Fruit fly (Drosophila melanogaster) whole organism: ENCODE data around the gene Noc2.

Experiments
- CG8478 ChIP-seq: fragments of >200 bp; optimal IDR thresholded peaks from 2 replicates; lab custom pipeline; 2018; ENCODE audit warnings: inconsistent platforms
- Dll ChIP-seq: fragments of >200 bp; optimal IDR thresholded peaks from 2 replicates; lab custom pipeline; 2017
- EcR ChIP-seq, 2 experiments: fragments of >200 bp; optimal IDR thresholded peaks; 2 replicates each; lab custom pipeline; 2017; ENCODE audit warnings: missing biosample characterization in 2 of 2, missing genetic modification characterization in 2 of 2, missing genetic modification reagents in 2 of 2
- pan ChIP-seq: fragments of >200 bp; optimal IDR thresholded peaks from 2 replicates; lab custom pipeline; 2017
- psq ChIP-seq: fragments of >200 bp; optimal IDR thresholded peaks from 2 replicates; lab custom pipeline; 2017
- usp ChIP-seq: fragments of >200 bp; optimal IDR thresholded peaks from 2 replicates; lab custom pipeline; 2017; ENCODE audit warnings: missing biosample characterization, missing genetic modification characterization, mixed read lengths

The Noc2 gene

dm6 chr2L:21187753-21188152 is 24.3 kb downstream of the Noc2 start:
- TF ChIP-seq CG8478 (lab: Kevin White, UChicago) = no peak
- TF ChIP-seq psq (lab: Kevin White, UChicago) = no peak
- no peak for TF ChIP-seq usp (GFP tag; lab: Kevin White, UChicago)
- no peak for TF ChIP-seq Dll
- no peak for TF ChIP-seq EcR (GFP tag; optimal IDR thresholded peaks at IDR 0.05; lab: Kevin White, UChicago)
- no peak for TF ChIP-seq pan

DNA sequence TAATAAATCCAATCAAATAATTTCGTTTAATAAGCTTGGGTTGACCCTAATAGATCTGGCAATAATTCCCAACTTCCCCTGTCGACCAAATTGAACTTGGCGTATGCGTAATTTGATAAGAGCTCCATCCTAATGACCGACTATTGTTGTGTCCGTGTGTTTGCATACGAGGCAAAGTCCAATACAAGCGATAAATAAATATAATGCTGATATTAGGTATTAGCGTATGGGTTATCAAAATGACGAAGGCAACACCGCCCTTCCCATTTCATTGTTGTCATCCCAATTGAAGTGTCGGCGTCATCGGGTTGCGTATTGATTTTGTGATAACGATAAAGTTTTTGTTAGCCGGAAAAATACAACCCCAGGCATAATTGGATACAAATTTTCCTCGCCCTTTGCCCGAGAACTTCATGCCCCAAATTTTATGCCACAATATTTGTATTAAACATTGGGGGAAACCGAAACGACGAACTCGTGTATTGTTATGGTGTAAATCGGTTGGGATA is 25.9 kb downstream of the Noc2 start:
- TF ChIP-seq usp (GFP tag; lab: Kevin White, UChicago) (no peak), CG8478 (lab: Kevin White, UChicago) (no peak), psq (lab: Kevin White, UChicago) (no peak), EcR (GFP tag; optimal IDR thresholded peaks at IDR 0.05; lab: Kevin White, UChicago) (no peak), Dll (no peak), pan (no peak)

dm6 chr2L:21195331-21195730 is 31.9 kb downstream of the Noc2 start:
- TF ChIP-seq usp (GFP tag; lab: Kevin White, UChicago) = no peak
- TF ChIP-seq EcR (GFP tag; optimal IDR thresholded peaks at IDR 0.05; lab: Kevin White, UChicago) = no peak
- TF ChIP-seq psq (lab: Kevin White, UChicago) = no peak
- no peak for TF ChIP-seq CG8478 (lab: Kevin White, UChicago)
- TF ChIP-seq Dll = no peak
- no peak for TF ChIP-seq pan

DNA sequence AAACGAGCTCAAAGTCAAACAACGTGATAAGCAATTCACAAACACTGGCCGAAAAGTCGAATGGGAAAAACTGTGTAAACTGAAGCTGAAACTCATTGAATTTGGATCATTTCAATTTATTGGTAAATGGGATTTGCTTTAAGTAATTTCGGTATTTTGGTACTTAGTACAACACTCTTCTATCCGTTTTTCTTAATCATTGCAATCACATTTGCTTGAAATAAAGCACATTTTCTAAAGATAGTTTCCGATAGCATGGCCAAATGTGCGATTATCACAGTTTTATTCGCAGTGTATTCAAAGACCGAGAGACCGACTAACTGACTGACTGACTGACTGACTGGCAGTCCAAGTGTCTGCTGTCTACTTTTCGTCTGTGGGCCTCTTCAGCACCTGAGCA is 33.1 kb downstream of the Noc2 start:
- TF ChIP-seq CG8478 (lab: Kevin White, UChicago) (no peak), EcR (GFP tag; optimal IDR thresholded peaks at IDR 0.05; lab: Kevin White, UChicago) (no peak), Dll (no peak), pan (no peak), psq (lab: Kevin White, UChicago) (no peak), usp (GFP tag; lab: Kevin White, UChicago) (no peak)

- TF ChIP-seq psq (lab: Kevin White, UChicago) = no peak
- TF ChIP-seq usp (GFP tag; lab: Kevin White, UChicago) = no peak
- TF ChIP-seq Dll = no peak
- no peak for TF ChIP-seq EcR (GFP tag; optimal IDR thresholded peaks at IDR 0.05; lab: Kevin White, UChicago)
- TF ChIP-seq pan = no peak
- TF ChIP-seq CG8478 (lab: Kevin White, UChicago) = no peak
These were observed 33.7 kb downstream of the Noc2 start for dm6 chr2L:21197178-21197577.

- no peak for TF ChIP-seq psq (lab: Kevin White, UChicago)
- TF ChIP-seq CG8478 (lab: Kevin White, UChicago) = no peak
- no peak for TF ChIP-seq EcR (GFP tag; optimal IDR thresholded peaks at IDR 0.05; lab: Kevin White, UChicago)
- TF ChIP-seq pan = no peak
- no peak for TF ChIP-seq Dll
- no peak for TF ChIP-seq usp (GFP tag; lab: Kevin White, UChicago)
These were observed 35.3 kb downstream of the Noc2 start, which contains the start of gene Ret for dm6 chr2L:21198633-21199264. TSS of gene Ret (minus strand) at chr2L:21198762.

DNA sequence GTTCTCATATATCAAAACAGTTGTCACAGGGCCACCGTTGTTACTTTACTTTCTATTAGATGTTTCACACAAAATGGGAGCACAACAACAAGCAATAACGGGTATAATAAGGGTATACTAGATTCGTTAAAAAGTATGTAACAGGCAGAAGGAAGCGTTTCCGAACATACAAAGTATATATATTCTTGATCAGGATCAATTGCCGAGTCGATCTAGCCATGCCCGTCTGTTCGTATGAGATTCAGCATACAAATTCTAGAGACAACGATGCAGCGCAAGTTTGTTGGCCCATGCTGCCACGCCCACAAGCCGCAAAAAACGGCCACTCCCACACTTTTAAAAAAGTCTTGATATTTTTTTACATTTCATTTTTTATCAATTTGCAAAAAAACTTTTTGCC is 36.8 kb downstream of the Noc2 start, which contains the start of gene CG31624:
TSS of gene CG31624 (minus strand) at position 101 of the 400 bp plus-strand sequence.
- no peak for TF ChIP-seq EcR (GFP tag; optimal IDR thresholded peaks at IDR 0.05; lab: Kevin White, UChicago)

DNA sequence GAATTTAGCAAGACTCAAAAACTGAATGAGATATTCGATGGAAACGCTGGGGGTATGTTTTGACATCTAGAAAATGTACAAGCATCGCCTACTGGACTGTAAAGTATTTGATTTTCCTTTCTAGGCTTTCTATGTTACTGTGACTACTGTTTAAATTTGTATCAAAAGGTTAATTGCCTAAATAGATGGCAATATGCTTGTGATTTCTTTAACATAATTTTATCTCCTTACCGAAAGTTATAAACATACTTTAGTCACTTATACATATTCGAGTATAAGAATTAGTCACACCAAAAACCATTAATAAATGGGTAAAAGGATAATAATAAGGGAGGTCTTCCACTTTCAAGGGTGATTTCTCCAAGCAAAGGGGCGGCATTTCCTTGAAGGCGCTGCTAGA is 39.3 kb downstream of the Noc2 start, which contains the start of gene CG31988:
TSS of gene CG31988 (minus strand) at position 101 of the 400 bp plus-strand sequence.
- no peak for TF ChIP-seq Dll
- no peak for TF ChIP-seq EcR (GFP tag; optimal IDR thresholded peaks at IDR 0.05; lab: Kevin White, UChicago)
- TF ChIP-seq usp (GFP tag; lab: Kevin White, UChicago) = no peak
- no peak for TF ChIP-seq pan
- no peak for TF ChIP-seq CG8478 (lab: Kevin White, UChicago)
- no peak for TF ChIP-seq psq (lab: Kevin White, UChicago)

DNA sequence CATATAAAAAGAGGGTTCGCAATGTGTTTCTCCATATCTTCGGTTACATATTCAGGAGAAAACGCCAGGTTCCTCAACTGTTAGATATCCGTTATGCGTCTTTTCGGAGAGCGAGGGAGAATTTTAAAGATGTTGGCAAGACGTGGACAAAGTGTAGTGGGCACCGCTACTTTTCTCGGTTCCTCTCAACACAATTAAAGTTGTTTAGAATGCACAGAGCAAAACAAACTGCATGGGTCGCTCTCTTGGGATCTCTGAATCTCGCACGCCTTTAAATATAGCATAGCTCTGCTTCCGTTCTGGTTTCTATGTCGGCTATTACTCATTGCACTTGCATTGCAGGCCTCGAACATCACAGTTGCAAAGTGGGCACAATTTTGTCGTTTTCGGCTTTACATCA is 42.8 kb downstream of the Noc2 start, which contains the start of gene clumsy:
TSS of gene clumsy (plus strand) at position 301 of the 400 bp plus-strand sequence.
- TF ChIP-seq EcR (GFP tag; optimal IDR thresholded peaks at IDR 0.05; lab: Kevin White, UChicago) (no peak), usp (GFP tag; lab: Kevin White, UChicago) (no peak), psq (lab: Kevin White, UChicago) (no peak), pan (no peak), CG8478 (lab: Kevin White, UChicago) (no peak), Dll (no peak)

- TF ChIP-seq CG8478 (lab: Kevin White, UChicago) = no peak
- no peak for TF ChIP-seq Dll
- no peak for TF ChIP-seq EcR (GFP tag; optimal IDR thresholded peaks at IDR 0.05; lab: Kevin White, UChicago)
- no peak for TF ChIP-seq usp (GFP tag; lab: Kevin White, UChicago)
- no peak for TF ChIP-seq psq (lab: Kevin White, UChicago)
- no peak for TF ChIP-seq pan
These were observed 51.5 kb downstream of the Noc2 start for dm6 chr2L:21214961-21215362.
